Worm (Caenorhabditis elegans): ENCODE measurements around the gene ZK1128.7.

The ZK1128.7 gene

DNA sequence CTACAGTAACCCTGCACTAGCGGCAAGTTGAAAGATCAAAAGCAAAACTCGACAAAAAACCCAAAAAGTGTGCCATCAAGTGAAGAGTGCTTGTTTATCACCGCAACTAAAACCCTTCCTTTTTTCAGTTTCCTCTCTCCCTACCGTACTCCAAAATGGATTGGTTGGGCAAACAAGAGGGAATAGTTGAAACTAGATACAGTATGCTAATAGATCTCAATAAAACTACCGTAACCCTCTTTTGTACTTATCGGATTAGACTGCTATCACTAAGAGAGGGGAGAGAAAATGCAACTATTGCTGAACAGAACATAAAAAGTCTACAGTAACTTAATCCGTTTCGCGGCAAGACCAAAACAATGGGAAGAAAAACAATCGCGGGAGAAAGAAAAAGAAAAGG, 41.4 kb upstream of the ZK1128.7 start:
- TF ChIP-seq sptf-2 (GFP tag; optimal IDR thresholded peaks at IDR 0.05): no peak
- 0 out of 2 replicates have a peak, but pooled peaks have one; percentile 26 for TF ChIP-seq nfya-2 (GFP tag; IDR thresholded peaks at IDR 0.05)

DNA sequence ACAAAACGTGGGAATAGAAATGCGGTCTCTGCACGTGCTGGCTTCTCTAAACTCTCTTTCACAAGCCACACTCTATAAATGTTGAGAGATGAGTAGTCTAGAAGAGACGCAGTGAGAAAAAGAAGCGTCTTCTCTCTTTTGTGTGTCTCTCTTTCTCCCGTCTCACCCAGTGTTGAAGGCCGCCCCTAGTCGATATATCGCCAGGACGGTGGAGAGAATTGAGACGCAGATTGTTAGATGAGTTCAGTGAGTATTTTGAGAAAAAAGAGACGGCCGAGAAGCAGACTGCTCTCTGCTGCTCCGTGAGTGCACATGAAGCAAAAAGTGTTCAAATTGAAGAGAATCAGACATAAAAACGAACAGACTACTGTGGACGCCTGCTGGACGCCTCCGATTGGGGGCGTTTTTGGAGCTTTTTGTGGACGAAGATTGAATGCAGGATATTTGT, 40.3 kb upstream of the ZK1128.7 start:
- TF ChIP-seq attf-6 (GFP tag; IDR thresholded peaks at IDR 0.05): no peak
- TF ChIP-seq madf-10 (tag; optimal IDR thresholded peaks at IDR 0.05): peak; percentile 54
- TF ChIP-seq let-607 (tag; optimal IDR thresholded peaks at IDR 0.05): peak in 1 of 2 experiments; percentile 64
- no peak for TF ChIP-seq snpc-1.3 (tag; optimal IDR thresholded peaks at IDR 0.05; ENCODE audit: insufficient read depth)
- no peak for TF ChIP-seq bed-2 (GFP tag; IDR thresholded peaks at IDR 0.05)
- no peak for TF ChIP-seq ceh-91 (GFP tag; IDR thresholded peaks at IDR 0.05)
- peak; percentile 7 for TF ChIP-seq pha-4 (tag; optimal IDR thresholded peaks at IDR 0.05)
- peak; percentile 78 for TF ChIP-seq nhr-80 (tag; optimal IDR thresholded peaks at IDR 0.05)
- no peak for TF ChIP-seq Y95B8A.8 (GFP tag; IDR thresholded peaks at IDR 0.05)
- TF ChIP-seq Y53G8AR.9 (GFP tag; conservative IDR thresholded peaks at IDR 0.05): peak; percentile 60; the same call in 1 of the 2 replicates
- peak; percentile 45 for TF ChIP-seq tbp1 (GFP tag; optimal IDR thresholded peaks at IDR 0.05)
- TF ChIP-seq ccch-3 (GFP tag; optimal IDR thresholded peaks at IDR 0.05): no peak
- TF ChIP-seq ztf-22 (GFP tag; optimal IDR thresholded peaks at IDR 0.05): no peak
- peak; percentile 95 for TF ChIP-seq zfh-2 (GFP tag; conservative IDR thresholded peaks at IDR 0.05)
- TF ChIP-seq rpc-1 (optimal IDR thresholded peaks at IDR 0.05): no peak
- TF ChIP-seq rpc-1 (tag; optimal IDR thresholded peaks at IDR 0.05): no peak
- no peak for TF ChIP-seq F49E8.2 (tag; optimal IDR thresholded peaks at IDR 0.05; ENCODE audit: insufficient read depth)
- TF ChIP-seq sptf-2 (GFP tag; optimal IDR thresholded peaks at IDR 0.05): no peak
- TF ChIP-seq aptf-2 (GFP tag; conservative IDR thresholded peaks at IDR 0.05): no peak
- TF ChIP-seq mcd-1 (GFP tag; IDR thresholded peaks at IDR 0.05): peak; percentile 73
- TF ChIP-seq F33H1.4 (GFP tag; IDR thresholded peaks at IDR 0.05): no peak
- TF ChIP-seq hmg-20 (GFP tag; IDR thresholded peaks at IDR 0.05): no peak
- TF ChIP-seq B0261.1 (tag; optimal IDR thresholded peaks at IDR 0.05): no peak
- no peak for TF ChIP-seq zim-3 (tag; optimal IDR thresholded peaks at IDR 0.05)
- no peak for TF ChIP-seq ceh-58 (GFP tag; IDR thresholded peaks at IDR 0.05)
- TF ChIP-seq lag-1 (GFP tag; IDR thresholded peaks at IDR 0.05): no peak
- no peak for TF ChIP-seq Y79H2A.3 (GFP tag; conservative IDR thresholded peaks at IDR 0.05)
- no peak for TF ChIP-seq snpc-3.4 (tag; optimal IDR thresholded peaks at IDR 0.05)
- TF ChIP-seq ceh-27 (GFP tag; optimal IDR thresholded peaks at IDR 0.05): peak; percentile 82
- TF ChIP-seq die-1 (tag; optimal IDR thresholded peaks at IDR 0.05): no peak
- TF ChIP-seq nfya-1 (tag; optimal IDR thresholded peaks at IDR 0.05; ENCODE audit: borderline replicate concordance, insufficient read depth): no peak
- TF ChIP-seq F57C9.4 (tag; optimal IDR thresholded peaks at IDR 0.05): no peak
- TF ChIP-seq mes-4 (tag; optimal IDR thresholded peaks at IDR 0.05): no peak
- TF ChIP-seq hmg-1.2 (GFP tag; IDR thresholded peaks at IDR 0.05): peak; percentile 94
- no peak for TF ChIP-seq T07F8.4 (tag; optimal IDR thresholded peaks at IDR 0.05)
- no peak for TF ChIP-seq ztf-25 (GFP tag; IDR thresholded peaks at IDR 0.05)
- no peak for TF ChIP-seq lsy-27 (tag; optimal IDR thresholded peaks at IDR 0.05; ENCODE audit: borderline replicate concordance, insufficient read depth)
- no peak for TF ChIP-seq F57A8.1 (GFP tag; optimal IDR thresholded peaks at IDR 0.05)
- TF ChIP-seq D2030.7 (GFP tag; IDR thresholded peaks at IDR 0.05): no peak
- peak; percentile 27; the same call in 1 of the 2 replicates for TF ChIP-seq let-526 (GFP tag; IDR thresholded peaks at IDR 0.05)
- TF ChIP-seq C06A6.2 (GFP tag; conservative IDR thresholded peaks at IDR 0.05): peak; percentile 66; the same call in 1 of the 2 replicates
- TF ChIP-seq F52B5.7 (tag; optimal IDR thresholded peaks at IDR 0.05): no peak
- TF ChIP-seq Y53F4B.3 (GFP tag; IDR thresholded peaks at IDR 0.05): no peak
- no peak for TF ChIP-seq cebp-2 (GFP tag; IDR thresholded peaks at IDR 0.05)
- TF ChIP-seq K12H6.12 (tag; optimal IDR thresholded peaks at IDR 0.05): peak; percentile 92
- TF ChIP-seq ztf-26 (tag; optimal IDR thresholded peaks at IDR 0.05): peak; percentile 59
